Fruit fly (Drosophila melanogaster): Measurements from ENCODE around the gene CG2211.

The CG2211 gene

dm6 chr3L:1368201-1368617 is 33.0 kb upstream of the CG2211 start (continued):
- TF ChIP-seq CG2116 (GFP tag; optimal IDR thresholded peaks at IDR 0.05) (peak; percentile 17), CkIIα-i1 (GFP tag; IDR thresholded peaks at IDR 0.05) (no peak), jumu (GFP tag; optimal IDR thresholded peaks at IDR 0.05) (peak; percentile 75), dmrt99B (tag; optimal IDR thresholded peaks at IDR 0.05) (peak; percentile 84), CG11085 (GFP tag; IDR thresholded peaks at IDR 0.05) (peak; percentile 72), fd102C (GFP tag; optimal IDR thresholded peaks at IDR 0.05) (peak; percentile 71), CG12744 (GFP tag; optimal IDR thresholded peaks at IDR 0.05) (peak; percentile 46), E2f1 (GFP tag; IDR thresholded peaks at IDR 0.05) (peak; percentile 87), oc (tag; optimal IDR thresholded peaks at IDR 0.05) (peak; percentile 73), dan (GFP tag; IDR thresholded peaks at IDR 0.05) (peak; percentile 79; the same call in 1 of the 2 replicates), az2 (GFP tag; optimal IDR thresholded peaks at IDR 0.05) (peak; percentile 75), grn (GFP tag; optimal IDR thresholded peaks at IDR 0.05) (peak; percentile 34), CG7987 (GFP tag; optimal IDR thresholded peaks at IDR 0.05) (no peak), gro (GFP tag; optimal IDR thresholded peaks at IDR 0.05) (peak; percentile 35), Hr78 (GFP tag; optimal IDR thresholded peaks at IDR 0.05) (peak in 1 of 2 experiments; percentile 6), CG4820 (GFP tag; optimal IDR thresholded peaks at IDR 0.05) (peak; percentile 77), wek (GFP tag; optimal IDR thresholded peaks at IDR 0.05) (no peak), NC2β (GFP tag; optimal IDR thresholded peaks at IDR 0.05) (peak; percentile 60), CG17612 (GFP tag; IDR thresholded peaks at IDR 0.05) (peak; percentile 63; the same call in 1 of the 2 replicates), CG13424 (tag; optimal IDR thresholded peaks at IDR 0.05) (peak; percentile 65), CG4854 (GFP tag; optimal IDR thresholded peaks at IDR 0.05) (peak; percentile 22), Bdp1 (GFP tag; optimal IDR thresholded peaks at IDR 0.05) (peak; percentile 32), CG12219 (GFP tag; optimal IDR thresholded peaks at IDR 0.05) (peak; percentile 65), Doc2 (GFP tag; IDR thresholded peaks at IDR 0.05) (no peak; the same call in 1 of the 2 replicates), Poxn (GFP tag; IDR thresholded peaks at IDR 0.05) (0 out of 2 replicates have a peak, but pooled peaks have one; percentile 26), Mrtf (GFP tag; IDR thresholded peaks at IDR 0.05) (peak; percentile 80), Opbp (GFP tag; IDR thresholded peaks at IDR 0.05; ENCODE audit: partially characterized antibody) (no peak), gt (GFP tag; IDR thresholded peaks at IDR 0.05) (peak; percentile 70), Kr (GFP tag; optimal IDR thresholded peaks at IDR 0.05) (peak; percentile 13), Jarid2 (GFP tag; optimal IDR thresholded peaks at IDR 0.05) (peak; percentile 48), B-H1 (GFP tag; IDR thresholded peaks at IDR 0.05) (peak; percentile 78), mld (GFP tag; IDR thresholded peaks at IDR 0.05; ENCODE audit: partially characterized antibody) (no peak), otp (GFP tag; IDR thresholded peaks at IDR 0.05) (peak; percentile 92), MBD-R2 (GFP tag; IDR thresholded peaks at IDR 0.05) (peak; percentile 59; the same call in 1 of the 2 replicates), CG12942 (GFP tag; optimal IDR thresholded peaks at IDR 0.05) (peak; percentile 70), CG5180 (GFP tag; optimal IDR thresholded peaks at IDR 0.05) (peak; percentile 96), schlank (tag; optimal IDR thresholded peaks at IDR 0.05) (peak; percentile 19), Hmr (GFP tag; optimal IDR thresholded peaks at IDR 0.05) (peak; percentile 80), zen (tag; optimal IDR thresholded peaks at IDR 0.05) (peak; percentile 92), ham (GFP tag; IDR thresholded peaks at IDR 0.05) (peak; percentile 66; the same call in 1 of the 2 replicates), amos (GFP tag; IDR thresholded peaks at IDR 0.05; ENCODE audit: partially characterized antibody) (no peak), ind (GFP tag; optimal IDR thresholded peaks at IDR 0.05) (peak; percentile 76), bcd (GFP tag; optimal IDR thresholded peaks at IDR 0.05) (peak; percentile 83), dm (GFP tag; optimal IDR thresholded peaks at IDR 0.05) (peak; percentile 49), Atf3 (GFP tag; optimal IDR thresholded peaks at IDR 0.05) (peak; percentile 39), ac (GFP tag; optimal IDR thresholded peaks at IDR 0.05) (peak; percentile 78), Blimp-1 (GFP tag; optimal IDR thresholded peaks at IDR 0.05) (peak; percentile 52), usp (GFP tag; optimal IDR thresholded peaks at IDR 0.05) (no peak), CG9609 (GFP tag; optimal IDR thresholded peaks at IDR 0.05) (peak; percentile 74), org-1 (GFP tag; optimal IDR thresholded peaks at IDR 0.05) (peak; percentile 75), zfh1 (GFP tag; IDR thresholded peaks at IDR 0.05) (peak; percentile 97)

All from whole organism, embryonic.